Fruit fly (Drosophila melanogaster): ENCODE data around the gene CG13318.

Gene CG13318

dm6 chr3R:8741941-8742340 is 30.6 kb downstream of the CG13318 start:
- peak; percentile 56 for TF ChIP-seq Blimp-1 (GFP tag; optimal IDR thresholded peaks at IDR 0.05)
- TF ChIP-seq vvl (GFP tag; IDR thresholded peaks at IDR 0.05): 0 out of 2 replicates have a peak, but pooled peaks have one; percentile 7
- TF ChIP-seq Rx (GFP tag; IDR thresholded peaks at IDR 0.05): no peak
- 0 out of 2 replicates have a peak, but pooled peaks have one; percentile 13 for TF ChIP-seq chm (GFP tag; IDR thresholded peaks at IDR 0.05)
- TF ChIP-seq ken (GFP tag; IDR thresholded peaks at IDR 0.05): 0 out of 3 replicates have a peak, but pooled peaks have one; percentile 35
- TF ChIP-seq CG12299 (tag; optimal IDR thresholded peaks at IDR 0.05): no peak
- TF ChIP-seq HLH3B (GFP tag; IDR thresholded peaks at IDR 0.05): peak; percentile 29; the same call in 1 of the 2 replicates
- no peak for TF ChIP-seq H2.0 (GFP tag; IDR thresholded peaks at IDR 0.05)
- no peak for TF ChIP-seq Usf (GFP tag; optimal IDR thresholded peaks at IDR 0.05)
- TF ChIP-seq NC2β (GFP tag; optimal IDR thresholded peaks at IDR 0.05): no peak
- no peak for TF ChIP-seq CG8478 (optimal IDR thresholded peaks at IDR 0.05)
- no peak for TF ChIP-seq CG11085 (GFP tag; IDR thresholded peaks at IDR 0.05)
- peak; percentile 12 for TF ChIP-seq Med (GFP tag)
- peak; percentile 58 for TF ChIP-seq sens (GFP tag)
- TF ChIP-seq oc (tag; optimal IDR thresholded peaks at IDR 0.05): peak; percentile 55
- TF ChIP-seq CG15601 (tag; optimal IDR thresholded peaks at IDR 0.05): no peak
- TF ChIP-seq sisA (GFP tag; IDR thresholded peaks at IDR 0.05): 0 out of 2 replicates have a peak, but pooled peaks have one; percentile 4

- TF ChIP-seq CG12769 (tag; optimal IDR thresholded peaks at IDR 0.05): peak; percentile 71
- peak in 1 of 2 experiments; percentile 79 for TF ChIP-seq Pdp1 (GFP tag; optimal IDR thresholded peaks at IDR 0.05)
- peak; percentile 7 for TF ChIP-seq grn (GFP tag; optimal IDR thresholded peaks at IDR 0.05)
- peak; percentile 32 for TF ChIP-seq BtbVII (GFP tag; optimal IDR thresholded peaks at IDR 0.05)
- peak; percentile 42 for TF ChIP-seq fd64A (GFP tag; optimal IDR thresholded peaks at IDR 0.05)
- no peak for TF ChIP-seq MTF-1 (GFP tag; optimal IDR thresholded peaks at IDR 0.05; ENCODE audit: borderline replicate concordance)
- peak; percentile 35 for TF ChIP-seq Med (GFP tag)
- TF ChIP-seq mirr (GFP tag; optimal IDR thresholded peaks at IDR 0.05): no peak
- 0 out of 3 replicates have a peak, but pooled peaks have one; percentile 33 for TF ChIP-seq ci (GFP tag; IDR thresholded peaks at IDR 0.05)
- peak in 1 of 2 experiments; percentile 46 for TF ChIP-seq Eip74EF (GFP tag; optimal IDR thresholded peaks at IDR 0.05)
- peak; percentile 41; the same call in 1 of the 3 replicates for TF ChIP-seq so (GFP tag; IDR thresholded peaks at IDR 0.05)
- peak; percentile 72 for TF ChIP-seq abd-A (tag; optimal IDR thresholded peaks at IDR 0.05)
- no peak for TF ChIP-seq CG7372 (GFP tag; IDR thresholded peaks at IDR 0.05)
- TF ChIP-seq usp (GFP tag; optimal IDR thresholded peaks at IDR 0.05): no peak
- TF ChIP-seq sd (tag; optimal IDR thresholded peaks at IDR 0.05): peak; percentile 66
- TF ChIP-seq CG10543 (GFP tag; optimal IDR thresholded peaks at IDR 0.05): peak; percentile 48
- TF ChIP-seq chinmo (GFP tag; IDR thresholded peaks at IDR 0.05; ENCODE audit: partially characterized antibody): 0 out of 4 replicates have a peak, but pooled peaks have one; percentile 32
These were observed 31.2 kb downstream of the CG13318 start for dm6 chr3R:8741248-8741647.

- TF ChIP-seq HLH54F (GFP tag; optimal IDR thresholded peaks at IDR 0.05): no peak
- no peak for TF ChIP-seq sr (GFP tag; IDR thresholded peaks at IDR 0.05)
- no peak for TF ChIP-seq ken (GFP tag; IDR thresholded peaks at IDR 0.05)
- TF ChIP-seq CG3995 (GFP tag; optimal IDR thresholded peaks at IDR 0.05): no peak
- no peak for TF ChIP-seq her (GFP tag; optimal IDR thresholded peaks at IDR 0.05)
- peak; percentile 96 for TF ChIP-seq CG17829 (tag; optimal IDR thresholded peaks at IDR 0.05)
- no peak for TF ChIP-seq CG18476 (GFP tag; optimal IDR thresholded peaks at IDR 0.05)
- 0 out of 4 replicates have a peak, but pooled peaks have one; percentile 10 for TF ChIP-seq chinmo (GFP tag; IDR thresholded peaks at IDR 0.05; ENCODE audit: partially characterized antibody)
- TF ChIP-seq sd (tag; optimal IDR thresholded peaks at IDR 0.05): peak; percentile 37
These were observed 32.4 kb downstream of the CG13318 start for dm6 chr3R:8740118-8740517.

All from whole organism, embryonic.